Fruit fly (Drosophila melanogaster): ENCODE data around the gene TrpRS-m.

DNA sequence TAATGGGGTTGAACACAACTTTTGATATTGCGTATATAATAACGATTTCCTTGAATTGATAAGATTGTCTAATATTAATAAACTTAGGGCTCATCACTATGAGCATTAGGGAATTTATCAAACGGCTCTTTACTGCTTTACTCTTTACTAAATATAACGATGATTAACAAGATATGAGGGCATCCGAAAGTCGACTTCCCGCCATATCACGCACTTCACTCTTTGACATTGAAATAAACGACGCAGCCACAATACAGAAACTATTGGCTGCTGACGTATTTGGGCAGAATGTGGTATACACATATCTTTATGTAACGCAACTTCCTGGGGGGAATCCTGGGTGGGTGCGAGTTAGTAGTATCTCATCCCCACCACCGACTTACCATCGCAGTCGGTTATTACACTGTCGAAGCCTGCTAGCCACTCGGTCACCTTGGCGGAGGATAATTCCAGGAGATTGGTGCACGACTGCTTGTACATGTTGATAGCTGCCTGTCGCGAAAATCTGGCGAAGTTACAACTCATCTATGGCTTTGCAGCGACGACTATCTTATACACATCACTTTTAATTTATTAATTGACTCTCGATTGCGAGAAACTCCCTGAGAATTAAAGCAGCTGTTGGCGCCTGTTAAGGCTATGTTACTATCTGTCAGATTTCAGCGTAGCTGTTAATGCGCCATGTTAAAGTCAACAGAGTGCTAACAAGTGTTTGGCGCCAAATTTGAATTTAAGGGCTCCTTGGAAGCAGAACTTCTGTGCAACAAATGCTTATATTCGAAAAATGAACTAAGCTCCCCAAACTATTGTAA lies 6.4 kb upstream of the TrpRS-m start, which contains the start of gene CG5567:
- TF ChIP-seq CG8478 (optimal IDR thresholded peaks at IDR 0.05): no peak
- TF ChIP-seq usp (GFP tag; optimal IDR thresholded peaks at IDR 0.05): no peak
- no peak for TF ChIP-seq EcR (GFP tag; optimal IDR thresholded peaks at IDR 0.05)

Data from whole organism.